Worm (Caenorhabditis elegans) whole organism, young adult: ENCODE results near the gene Y7A5A.24.

Experiments used
- B0019.2 ChIP-seq: fragments of 200-800 bp; sonication (Bioruptor generic); conservative IDR thresholded peaks from 2 replicates; pipeline ENCODE4 v1.3.6; 2022; ENCODE audit warnings: missing genetic modification reagents, missing genetic modification characterization, missing compliant biosample characterization
- F33H1.4 ChIP-seq: fragments of 200-800 bp; sonication (Bioruptor generic); IDR thresholded peaks from 2 replicates; pipeline ENCODE4 v1.3.6; 2022; ENCODE audit warnings: missing genetic modification reagents, missing genetic modification characterization, missing compliant biosample characterization
- F52B5.7 ChIP-seq: sonication (generic microtip); optimal IDR thresholded peaks from 2 replicates; lab custom pipeline; 2016; ENCODE audit warnings: mild to moderate bottlenecking, missing genetic modification characterization, missing compliant biosample characterization
- F55B11.4 ChIP-seq: sonication (generic microtip); optimal IDR thresholded peaks from 2 replicates; lab custom pipeline; 2016; ENCODE audit warnings: missing compliant biosample characterization, missing genetic modification characterization, borderline replicate concordance; ENCODE audit not compliant: insufficient read depth
- F57A8.1 ChIP-seq: fragments of 200-800 bp; sonication (Bioruptor generic); optimal IDR thresholded peaks from 2 replicates; lab custom pipeline; 2018; ENCODE audit warnings: mild to moderate bottlenecking, missing genetic modification characterization, moderate library complexity, missing compliant biosample characterization
- F57C9.4 ChIP-seq: sonication (generic microtip); optimal IDR thresholded peaks from 2 replicates; lab custom pipeline; 2017; ENCODE audit warnings: mild to moderate bottlenecking, missing genetic modification characterization, missing compliant biosample characterization
- K12H6.12 ChIP-seq: fragments of 200-800 bp; sonication (Bioruptor generic); optimal IDR thresholded peaks from 2 replicates; lab custom pipeline; 2018; ENCODE audit warnings: mild to moderate bottlenecking, missing genetic modification characterization, missing compliant biosample characterization
- Y53F4B.3 ChIP-seq: fragments of 200-800 bp; sonication (Bioruptor generic); IDR thresholded peaks from 2 replicates; pipeline ENCODE4 v1.3.6; 2022; ENCODE audit warnings: missing genetic modification reagents, missing genetic modification characterization, missing compliant biosample characterization
- Y56A3A.18 ChIP-seq: fragments of 200-800 bp; sonication (Bioruptor generic); IDR thresholded peaks from 2 replicates; pipeline ENCODE4 v1.3.6; 2022; ENCODE audit warnings: missing genetic modification reagents, missing genetic modification characterization, missing compliant biosample characterization
- aptf-2 ChIP-seq: fragments of 200-800 bp; sonication (Bioruptor generic); conservative IDR thresholded peaks from 2 replicates; pipeline ENCODE4 v1.3.6; 2022; ENCODE audit warnings: missing genetic modification reagents, missing genetic modification characterization, missing compliant biosample characterization
- aptf-3 ChIP-seq: fragments of 200-800 bp; sonication (Bioruptor generic); IDR thresholded peaks from 2 replicates; pipeline ENCODE4 v1.3.6; 2022; ENCODE audit warnings: missing genetic modification characterization, missing compliant biosample characterization
- atf-7 ChIP-seq: sonication (generic microtip); optimal IDR thresholded peaks from 2 replicates; lab custom pipeline; 2017; ENCODE audit warnings: mild to moderate bottlenecking, missing genetic modification characterization, missing compliant biosample characterization
- attf-3 ChIP-seq: fragments of 200-800 bp; sonication (Bioruptor generic); conservative IDR thresholded peaks from 2 replicates; pipeline ENCODE4 v1.3.6; 2022; ENCODE audit warnings: missing genetic modification reagents, missing genetic modification characterization, missing compliant biosample characterization
- bed-1 ChIP-seq: fragments of 200-800 bp; sonication (Bioruptor generic); IDR thresholded peaks from 2 replicates; pipeline ENCODE4 v1.3.6; 2022; ENCODE audit warnings: missing genetic modification reagents, missing genetic modification characterization, missing compliant biosample characterization
- bed-2 ChIP-seq: fragments of 200-800 bp; sonication (Bioruptor generic); IDR thresholded peaks from 2 replicates; pipeline ENCODE4 v1.3.6; 2022; ENCODE audit warnings: missing genetic modification reagents, missing genetic modification characterization, missing compliant biosample characterization
- ceh-27 ChIP-seq: fragments of 200-800 bp; sonication (Bioruptor generic); optimal IDR thresholded peaks from 2 replicates; lab custom pipeline; 2018; ENCODE audit warnings: mild to moderate bottlenecking, missing genetic modification characterization, moderate library complexity, missing compliant biosample characterization
- ceh-40 ChIP-seq: fragments of 200-800 bp; sonication (Bioruptor generic); IDR thresholded peaks from 2 replicates; pipeline ENCODE4 v1.3.6; 2022; ENCODE audit warnings: missing genetic modification characterization, missing compliant biosample characterization
- die-1 ChIP-seq: sonication (generic microtip); optimal IDR thresholded peaks from 2 replicates; lab custom pipeline; 2016; ENCODE audit warnings: missing genotype, mild to moderate bottlenecking, missing genetic modification characterization, missing compliant biosample characterization
- ekl-4 ChIP-seq: fragments of 200-800 bp; sonication (Bioruptor generic); IDR thresholded peaks from 2 replicates; pipeline ENCODE4 v1.3.6; 2022; ENCODE audit warnings: missing genetic modification reagents, missing genetic modification characterization, missing compliant biosample characterization
- ets-4 ChIP-seq: fragments of 200-800 bp; sonication (Bioruptor generic); optimal IDR thresholded peaks from 2 replicates; lab custom pipeline; 2018; ENCODE audit warnings: mild to moderate bottlenecking, missing genetic modification characterization, missing compliant biosample characterization
- him-1 ChIP-seq: sonication (generic microtip); optimal IDR thresholded peaks from 2 replicates; lab custom pipeline; 2016; ENCODE audit warnings: missing genotype, missing genetic modification reagents, missing genetic modification characterization, missing compliant biosample characterization
- hsf-1 ChIP-seq: fragments of 200-800 bp; sonication (Bioruptor generic); IDR thresholded peaks from 2 replicates; pipeline ENCODE4 v1.3.6; 2022; ENCODE audit warnings: missing genetic modification reagents, missing genetic modification characterization, missing compliant biosample characterization
- lin-35 ChIP-seq, 3 experiments: fragments of 150-350 bp in 2 of 3; sonication (generic microtip) in 1 of 3; optimal IDR thresholded peaks; 2 replicates each; lab custom pipeline; 2014 to 2018; ENCODE audit warnings: missing biosample characterization in 3 of 3, missing genetic modification characterization in 3 of 3, missing genetic modification reagents in 3 of 3
- lir-1 ChIP-seq: fragments of 200-800 bp; sonication (Bioruptor generic); conservative IDR thresholded peaks from 2 replicates; pipeline ENCODE4 v1.3.6; 2022; ENCODE audit warnings: missing genetic modification reagents, missing genetic modification characterization, missing compliant biosample characterization
- lsy-27 ChIP-seq: sonication (generic microtip); optimal IDR thresholded peaks from 2 replicates; lab custom pipeline; 2017; ENCODE audit warnings: missing genetic modification characterization, mild to moderate bottlenecking, missing compliant biosample characterization, antibody characterized with exemption, missing genotype, borderline replicate concordance; ENCODE audit not compliant: insufficient read depth
- madf-3 ChIP-seq: fragments of 200-800 bp; sonication (Bioruptor generic); IDR thresholded peaks from 2 replicates; pipeline ENCODE4 v1.3.6; 2022; ENCODE audit warnings: missing genetic modification reagents, missing genetic modification characterization, missing compliant biosample characterization
- mcd-1 ChIP-seq: fragments of 200-800 bp; sonication (Bioruptor generic); IDR thresholded peaks from 2 replicates; pipeline ENCODE4 v1.3.6; 2022; ENCODE audit warnings: missing genetic modification reagents, missing genetic modification characterization, missing compliant biosample characterization
- nhr-90 ChIP-seq: sonication (generic microtip); optimal IDR thresholded peaks from 2 replicates; lab custom pipeline; 2016; ENCODE audit warnings: missing genotype, mild to moderate bottlenecking, missing genetic modification characterization, missing compliant biosample characterization
- repo-1 ChIP-seq: sonication (generic microtip); optimal IDR thresholded peaks from 2 replicates; lab custom pipeline; 2017; ENCODE audit warnings: mild to moderate bottlenecking, missing genetic modification characterization, missing compliant biosample characterization
- sea-2 ChIP-seq: fragments of 200-800 bp; sonication (Bioruptor generic); IDR thresholded peaks from 2 replicates; pipeline ENCODE4 v1.3.6; 2022; ENCODE audit warnings: missing genetic modification characterization, missing compliant biosample characterization
- snpc-3.4 ChIP-seq: sonication (generic microtip); optimal IDR thresholded peaks from 2 replicates; lab custom pipeline; 2017; ENCODE audit warnings: missing genetic modification characterization, mild to moderate bottlenecking, missing compliant biosample characterization, antibody characterized with exemption, moderate library complexity, missing genotype, missing genetic modification reagents
- sptf-2 ChIP-seq: fragments of 200-800 bp; sonication (Bioruptor generic); optimal IDR thresholded peaks from 2 replicates; lab custom pipeline; 2018; ENCODE audit warnings: mild to moderate bottlenecking, missing genetic modification characterization, missing compliant biosample characterization
- tbp1 ChIP-seq: fragments of 200-800 bp; sonication (Bioruptor generic); optimal IDR thresholded peaks from 2 replicates; lab custom pipeline; 2018; ENCODE audit warnings: mild to moderate bottlenecking, missing genetic modification characterization, missing compliant biosample characterization
- tbx-9 ChIP-seq: sonication (generic microtip); optimal IDR thresholded peaks from 2 replicates; lab custom pipeline; 2016; ENCODE audit warnings: borderline replicate concordance, missing genetic modification characterization, inconsistent platforms, missing compliant biosample characterization
- unc-62 ChIP-seq: fragments of 150-350 bp; optimal IDR thresholded peaks from 2 replicates; lab custom pipeline; 2014; ENCODE audit warnings: missing biosample characterization, missing genetic modification reagents, missing genetic modification characterization
- zfh-2 ChIP-seq: fragments of 200-800 bp; sonication (Bioruptor generic); conservative IDR thresholded peaks from 2 replicates; pipeline ENCODE4 v1.3.6; 2022; ENCODE audit warnings: missing genetic modification reagents, missing genetic modification characterization, missing compliant biosample characterization
- ztf-26 ChIP-seq: sonication (generic microtip); optimal IDR thresholded peaks from 2 replicates; lab custom pipeline; 2017; ENCODE audit warnings: missing genetic modification characterization, missing compliant biosample characterization

Y7A5A.24 gene

DNA sequence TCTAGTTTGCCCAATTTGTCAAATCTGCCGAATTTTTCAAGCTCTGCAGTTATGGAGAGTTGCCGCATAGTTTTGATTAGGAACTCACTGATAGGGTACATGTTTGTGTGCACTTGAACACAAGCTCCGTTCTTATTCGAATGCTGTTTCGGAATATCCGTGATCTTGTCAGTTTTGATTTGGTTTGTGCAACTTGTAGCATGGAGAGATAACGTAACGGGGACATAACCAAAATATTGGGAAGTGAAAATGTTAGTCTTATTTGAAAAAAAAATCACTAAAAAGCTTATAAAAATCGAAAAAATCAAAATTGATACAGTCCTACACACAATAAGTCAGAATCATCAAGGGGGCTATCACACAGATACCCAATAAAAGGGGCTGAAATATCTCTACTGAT lies at the start of gene Y7A5A.24:
Gene Y7A5A.24 (minus strand): TSS at position 101 of the 400 bp plus-strand sequence.
- TF ChIP-seq ceh-27 (no peak), ztf-26 (tag; lab: Kevin White, UChicago) (no peak), repo-1 (tag; lab: Kevin White, UChicago) (no peak), mcd-1 (GFP tag; lab: Robert Waterston, UW) (no peak), F33H1.4 (GFP tag; lab: Robert Waterston, UW) (no peak), bed-1 (GFP tag; lab: Robert Waterston, UW) (no peak), lsy-27 (no peak), F57A8.1 (no peak), sea-2 (GFP tag; lab: Robert Waterston, UW) (no peak), atf-7 (tag; lab: Kevin White, UChicago) (no peak), ekl-4 (GFP tag; lab: Robert Waterston, UW) (no peak), B0019.2 (GFP tag; lab: Robert Waterston, UW) (no peak), unc-62 (no peak), attf-3 (no peak), madf-3 (GFP tag; lab: Robert Waterston, UW) (no peak), zfh-2 (GFP tag; lab: Robert Waterston, UW) (no peak), aptf-3 (no peak), Y53F4B.3 (GFP tag; lab: Robert Waterston, UW) (no peak), hsf-1 (GFP tag; lab: Robert Waterston, UW) (no peak), F52B5.7 (no peak)

DNA sequence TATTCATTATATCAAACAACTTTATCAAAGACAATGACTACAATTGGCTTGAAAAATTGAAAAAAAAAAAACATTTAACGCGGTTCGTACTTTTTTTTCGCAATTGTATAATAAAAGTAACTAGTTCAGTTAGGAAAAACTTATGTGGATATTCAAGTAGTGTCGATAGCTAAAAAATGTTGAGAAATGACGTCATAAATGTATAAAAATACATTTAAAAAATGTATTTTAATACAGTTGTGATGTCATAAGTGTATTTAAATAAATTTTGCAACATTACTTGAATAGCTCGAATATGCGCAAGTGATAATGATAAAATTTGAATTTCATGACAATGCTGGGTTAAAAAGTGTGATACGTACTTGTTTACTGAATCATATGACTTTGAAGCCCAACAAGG lies 49.6 kb upstream of the Y7A5A.24 start:
- TF ChIP-seq him-1 (tag; lab: Kevin White, UChicago) (no peak), aptf-2 (GFP tag; lab: Robert Waterston, UW) (no peak), lin-35 (GFP tag; optimal IDR thresholded peaks at IDR 0.05; lab: Kevin White, UChicago) (no peak), snpc-3.4 (tag; lab: Kevin White, UChicago) (no peak), F57C9.4 (tag; lab: Kevin White, UChicago) (no peak), sptf-2 (GFP tag; lab: Kevin White, UChicago) (no peak), bed-2 (GFP tag; lab: Robert Waterston, UW) (no peak), F33H1.4 (GFP tag; lab: Robert Waterston, UW) (no peak), tbx-9 (no peak), K12H6.12 (no peak), nhr-90 (tag; lab: Kevin White, UChicago) (no peak), die-1 (tag; lab: Kevin White, UChicago) (no peak), tbp1 (GFP tag; lab: Kevin White, UChicago) (no peak), ets-4 (GFP tag; lab: Kevin White, UChicago) (no peak), lir-1 (GFP tag; lab: Robert Waterston, UW) (no peak), F55B11.4 (tag; lab: Kevin White, UChicago) (no peak), Y56A3A.18 (no peak)

DNA sequence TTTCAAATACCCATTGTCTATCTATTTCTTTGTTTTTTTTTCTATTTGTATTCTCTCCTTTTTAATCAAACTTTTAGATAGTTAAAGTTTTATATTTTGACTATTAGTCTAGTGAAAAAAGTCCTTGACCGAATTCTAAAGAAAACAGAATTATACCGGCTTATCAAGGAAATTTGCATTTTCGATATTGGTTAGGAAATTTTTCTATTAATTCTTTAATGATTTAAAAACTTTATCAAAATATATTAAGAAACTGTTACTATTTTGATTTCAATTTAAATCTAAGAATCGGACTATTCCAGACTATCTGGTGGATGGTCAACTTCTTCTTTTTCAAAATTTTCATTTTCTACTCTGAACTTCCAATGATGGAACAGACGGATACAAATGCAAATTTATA lies 46.1 kb upstream of the Y7A5A.24 start, which contains the start of gene Y7A5A.20:
Gene Y7A5A.20 (plus strand): TSS at position 301 of the 400 bp plus-strand sequence.
- TF ChIP-seq ceh-40 (GFP tag; lab: Robert Waterston, UW) (no peak), zfh-2 (GFP tag; lab: Robert Waterston, UW) (no peak)
